Worm (Caenorhabditis elegans): ENCODE measurements around the gene F11E6.10.

DNA sequence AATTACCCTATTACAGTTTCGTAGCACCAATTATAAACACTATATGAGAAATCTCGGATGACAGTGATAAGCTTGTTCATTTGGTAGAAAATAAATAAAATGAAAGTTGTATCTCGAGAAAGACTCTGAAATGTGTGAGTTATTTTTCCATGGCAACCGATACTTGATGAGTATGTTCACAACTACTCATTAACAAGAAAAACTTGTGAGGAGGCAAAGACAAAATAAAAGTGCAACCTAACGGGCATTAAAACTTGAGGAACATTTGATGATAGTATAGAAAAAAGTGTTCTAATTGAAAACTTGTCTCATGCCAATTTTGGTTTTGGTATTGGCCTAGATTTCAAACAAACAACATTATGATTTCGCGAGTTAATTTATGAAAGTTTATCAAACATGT, 26.4 kb downstream of the F11E6.10 start, which contains the start of gene gcy-27:
- TF ChIP-seq him-1 (tag; optimal IDR thresholded peaks at IDR 0.05) (no peak), W03F9.2 (tag; optimal IDR thresholded peaks at IDR 0.05) (no peak)

Measured in whole organism, L4/young adult.